Worm (Caenorhabditis elegans) whole organism, early embryonic: ENCODE data around the gene T05B4.12.

Experiments used
- B0310.2 ChIP-seq: sonication (generic microtip); optimal IDR thresholded peaks from 2 replicates; lab custom pipeline; 2016; ENCODE audit warnings: mild to moderate bottlenecking, missing genetic modification characterization, missing compliant biosample characterization
- F13C5.2 ChIP-seq: sonication (generic microtip); optimal IDR thresholded peaks from 2 replicates; lab custom pipeline; 2017; ENCODE audit warnings: mild to moderate bottlenecking, missing genetic modification characterization, inconsistent platforms, missing compliant biosample characterization
- aly-1 ChIP-seq: sonication (generic microtip); optimal IDR thresholded peaks from 2 replicates; lab custom pipeline; 2016; ENCODE audit warnings: missing genetic modification characterization, missing compliant biosample characterization
- ama-1 ChIP-seq: fragments of 150-350 bp; optimal IDR thresholded peaks from 2 replicates; lab custom pipeline; 2014
- ceh-13 ChIP-seq: fragments of 200-800 bp; sonication (Bioruptor generic); optimal IDR thresholded peaks from 2 replicates; lab custom pipeline; 2018; ENCODE audit warnings: mild to moderate bottlenecking, missing genetic modification characterization, missing compliant biosample characterization
- ceh-36 ChIP-seq: sonication (generic microtip); optimal IDR thresholded peaks from 2 replicates; lab custom pipeline; 2016; ENCODE audit warnings: missing genetic modification characterization, inconsistent platforms, missing compliant biosample characterization
- ets-7 ChIP-seq: sonication (generic microtip); optimal IDR thresholded peaks from 2 replicates; lab custom pipeline; 2016; ENCODE audit warnings: missing genotype, missing genetic modification characterization, missing compliant biosample characterization
- flt-1 ChIP-seq: fragments of 200-800 bp; sonication (Bioruptor generic); IDR thresholded peaks from 2 replicates; pipeline ENCODE4 v1.3.6; 2022; ENCODE audit warnings: missing genetic modification characterization, missing compliant biosample characterization
- hmbx-1 ChIP-seq: sonication (generic microtip); optimal IDR thresholded peaks from 2 replicates; lab custom pipeline; 2016; ENCODE audit warnings: mild to moderate bottlenecking, missing genetic modification characterization, missing compliant biosample characterization
- hmg-4 ChIP-seq: fragments of 200-800 bp; sonication (Bioruptor generic); optimal IDR thresholded peaks from 2 replicates; lab custom pipeline; 2018; ENCODE audit warnings: mild to moderate bottlenecking, missing genetic modification characterization, missing compliant biosample characterization
- hnd-1 ChIP-seq: sonication (generic microtip); optimal IDR thresholded peaks from 2 replicates; lab custom pipeline; 2016; ENCODE audit warnings: missing genetic modification characterization, missing compliant biosample characterization
- pes-1 ChIP-seq: fragments of 200-800 bp; sonication (Bioruptor generic); IDR thresholded peaks from 2 replicates; pipeline ENCODE4 v1.3.6; 2022; ENCODE audit warnings: missing genetic modification reagents, missing genetic modification characterization, missing compliant biosample characterization
- scrt-1 ChIP-seq: fragments of 200-800 bp; sonication (Bioruptor generic); IDR thresholded peaks from 2 replicates; pipeline ENCODE4 v1.3.6; 2022; ENCODE audit warnings: missing genetic modification characterization, missing compliant biosample characterization
- sea-1 ChIP-seq: fragments of 200-800 bp; sonication (Bioruptor generic); conservative IDR thresholded peaks from 2 replicates; pipeline ENCODE4 v1.3.6; 2022; ENCODE audit warnings: missing genetic modification characterization, missing compliant biosample characterization
- tbx-11 ChIP-seq: fragments of 200-800 bp; sonication (Bioruptor generic); IDR thresholded peaks from 2 replicates; pipeline ENCODE4 v1.3.6; 2022; ENCODE audit warnings: missing genetic modification characterization, missing compliant biosample characterization
- tbx-37 ChIP-seq: fragments of 200-800 bp; sonication (Bioruptor generic); conservative IDR thresholded peaks from 2 replicates; pipeline ENCODE4 v1.3.6; 2022; ENCODE audit warnings: missing genetic modification reagents, missing genetic modification characterization, missing compliant biosample characterization
- tra-4 ChIP-seq: sonication (generic microtip); optimal IDR thresholded peaks from 2 replicates; lab custom pipeline; 2017; ENCODE audit warnings: missing genetic modification characterization, missing compliant biosample characterization

T05B4.12 gene

DNA sequence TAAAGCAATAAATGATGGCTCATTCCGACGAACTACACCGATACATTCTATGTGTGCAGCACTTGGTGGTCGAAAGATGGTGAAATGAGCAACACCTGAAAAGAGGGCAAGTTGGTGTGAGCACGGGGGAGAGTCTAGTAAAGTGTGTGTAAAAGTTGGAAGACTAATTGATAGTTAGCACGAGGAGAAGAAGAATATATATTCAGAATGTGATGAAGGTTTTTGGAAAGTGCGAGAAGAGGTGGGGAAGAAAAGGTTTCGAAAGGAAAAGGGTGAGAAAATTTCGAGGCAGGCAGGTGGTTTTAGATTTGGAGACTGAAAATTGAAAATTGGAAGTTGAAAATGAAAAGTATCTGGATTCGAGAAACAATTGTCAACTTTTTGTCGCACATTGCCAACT is 26.4 kb upstream of the T05B4.12 start, which contains the start of gene Y45G5AM.6:
Gene Y45G5AM.6, minus strand, starts transcription at position 101 of the 400 bp plus-strand sequence.
- no peak for TF ChIP-seq tra-4 (tag; lab: Kevin White, UChicago)
- TF ChIP-seq tbx-11: no peak
- TF ChIP-seq ceh-13 (GFP tag; lab: Kevin White, UChicago): no peak
- no peak for TF ChIP-seq pes-1
- TF ChIP-seq F13C5.2 (tag; lab: Kevin White, UChicago): no peak
- TF ChIP-seq ama-1 (lab: Kevin White, UChicago): no peak
- TF ChIP-seq aly-1 (tag; lab: Kevin White, UChicago): no peak
- no peak for TF ChIP-seq ets-7
- no peak for TF ChIP-seq hmbx-1 (tag; lab: Kevin White, UChicago)
- no peak for TF ChIP-seq flt-1 (GFP tag; lab: Robert Waterston, UW)
- no peak for TF ChIP-seq ceh-36 (tag; lab: Kevin White, UChicago)
- TF ChIP-seq sea-1 (GFP tag; lab: Robert Waterston, UW): no peak
- TF ChIP-seq scrt-1 (GFP tag; lab: Robert Waterston, UW): no peak
- no peak for TF ChIP-seq hmg-4 (GFP tag; lab: Kevin White, UChicago)
- no peak for TF ChIP-seq hnd-1 (tag; lab: Kevin White, UChicago)
- TF ChIP-seq B0310.2 (tag; lab: Kevin White, UChicago): no peak
- no peak for TF ChIP-seq tbx-37

DNA sequence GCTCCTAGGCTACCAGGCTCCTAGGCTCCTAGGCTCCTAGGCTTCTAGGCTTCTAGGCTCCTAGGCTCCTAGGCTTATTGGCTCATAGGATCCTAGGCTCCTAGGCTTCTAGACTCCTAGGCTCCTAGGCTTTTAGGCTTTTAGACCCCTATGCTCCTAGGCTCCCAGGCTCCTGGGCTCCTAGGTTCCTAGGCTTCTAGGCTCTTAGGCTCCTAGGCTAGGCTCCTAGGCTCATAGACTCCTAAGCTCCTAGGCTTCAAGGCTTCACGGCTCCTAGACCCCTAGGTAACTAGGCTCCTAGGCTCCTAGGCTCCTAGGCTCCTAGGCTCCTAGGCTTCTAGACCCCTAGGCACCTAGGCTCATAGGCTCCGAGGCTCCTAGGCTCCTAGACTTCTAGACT is 25.6 kb upstream of the T05B4.12 start:
- TF ChIP-seq hmg-4 (GFP tag; lab: Kevin White, UChicago) (no peak), sea-1 (GFP tag; lab: Robert Waterston, UW) (no peak), ama-1 (lab: Kevin White, UChicago) (no peak), scrt-1 (GFP tag; lab: Robert Waterston, UW) (no peak), ceh-13 (GFP tag; lab: Kevin White, UChicago) (no peak), tra-4 (tag; lab: Kevin White, UChicago) (no peak), flt-1 (GFP tag; lab: Robert Waterston, UW) (no peak), ceh-36 (tag; lab: Kevin White, UChicago) (no peak), ets-7 (no peak), F13C5.2 (tag; lab: Kevin White, UChicago) (no peak), tbx-11 (no peak), B0310.2 (tag; lab: Kevin White, UChicago) (no peak), hmbx-1 (tag; lab: Kevin White, UChicago) (no peak), pes-1 (no peak; the same call in 1 of the 2 replicates), aly-1 (tag; lab: Kevin White, UChicago) (no peak), tbx-37 (no peak), hnd-1 (tag; lab: Kevin White, UChicago) (no peak)

- TF ChIP-seq aly-1 (tag; lab: Kevin White, UChicago): no peak
- TF ChIP-seq tbx-11: no peak
- TF ChIP-seq flt-1 (GFP tag; lab: Robert Waterston, UW): no peak
- no peak for TF ChIP-seq scrt-1 (GFP tag; lab: Robert Waterston, UW)
- TF ChIP-seq tra-4 (tag; lab: Kevin White, UChicago): no peak
- TF ChIP-seq pes-1: no peak
- no peak for TF ChIP-seq ets-7
- TF ChIP-seq ama-1 (lab: Kevin White, UChicago): no peak
- TF ChIP-seq ceh-36 (tag; lab: Kevin White, UChicago): no peak
- no peak for TF ChIP-seq ceh-13 (GFP tag; lab: Kevin White, UChicago)
- TF ChIP-seq B0310.2 (tag; lab: Kevin White, UChicago): no peak
- no peak for TF ChIP-seq F13C5.2 (tag; lab: Kevin White, UChicago)
- no peak for TF ChIP-seq sea-1 (GFP tag; lab: Robert Waterston, UW)
- TF ChIP-seq hmg-4 (GFP tag; lab: Kevin White, UChicago): no peak
- no peak for TF ChIP-seq hnd-1 (tag; lab: Kevin White, UChicago)
Measured at ce11 chrV:4144205-4144604, 18.4 kb upstream of the T05B4.12 start, which contains the start of gene Y45G5AL.1. TSS of gene Y45G5AL.1 (plus strand) at chrV:4144505.

- TF ChIP-seq ceh-13 (GFP tag; lab: Kevin White, UChicago): no peak
- TF ChIP-seq aly-1 (tag; lab: Kevin White, UChicago): no peak
- TF ChIP-seq sea-1 (GFP tag; lab: Robert Waterston, UW): no peak
- no peak for TF ChIP-seq ets-7
- no peak for TF ChIP-seq ama-1 (lab: Kevin White, UChicago)
- TF ChIP-seq tbx-37: no peak
- no peak for TF ChIP-seq pes-1
- TF ChIP-seq ceh-36 (tag; lab: Kevin White, UChicago): no peak
- no peak for TF ChIP-seq scrt-1 (GFP tag; lab: Robert Waterston, UW)
- no peak for TF ChIP-seq flt-1 (GFP tag; lab: Robert Waterston, UW)
- no peak for TF ChIP-seq tra-4 (tag; lab: Kevin White, UChicago)
- no peak for TF ChIP-seq tbx-11
- TF ChIP-seq F13C5.2 (tag; lab: Kevin White, UChicago): no peak
- TF ChIP-seq B0310.2 (tag; lab: Kevin White, UChicago): no peak
- no peak for TF ChIP-seq hnd-1 (tag; lab: Kevin White, UChicago)
- TF ChIP-seq hmbx-1 (tag; lab: Kevin White, UChicago): no peak
- no peak for TF ChIP-seq hmg-4 (GFP tag; lab: Kevin White, UChicago)
Measured at ce11 chrV:4143034-4143433, 17.2 kb upstream of the T05B4.12 start.

ce11 chrV:4138688-4139087 is 12.9 kb upstream of the T05B4.12 start, which contains the start of gene lgc-29:
TSS of gene lgc-29 (plus strand) at chrV:4138988.
- TF ChIP-seq ets-7 (no peak), tra-4 (tag; lab: Kevin White, UChicago) (no peak), F13C5.2 (tag; lab: Kevin White, UChicago) (no peak), flt-1 (GFP tag; lab: Robert Waterston, UW) (no peak), hnd-1 (tag; lab: Kevin White, UChicago) (no peak), aly-1 (tag; lab: Kevin White, UChicago) (no peak), tbx-11 (no peak), sea-1 (GFP tag; lab: Robert Waterston, UW) (no peak), B0310.2 (tag; lab: Kevin White, UChicago) (no peak), hmg-4 (GFP tag; lab: Kevin White, UChicago) (no peak), ama-1 (lab: Kevin White, UChicago) (no peak), ceh-36 (tag; lab: Kevin White, UChicago) (no peak), pes-1 (no peak), tbx-37 (no peak)

DNA sequence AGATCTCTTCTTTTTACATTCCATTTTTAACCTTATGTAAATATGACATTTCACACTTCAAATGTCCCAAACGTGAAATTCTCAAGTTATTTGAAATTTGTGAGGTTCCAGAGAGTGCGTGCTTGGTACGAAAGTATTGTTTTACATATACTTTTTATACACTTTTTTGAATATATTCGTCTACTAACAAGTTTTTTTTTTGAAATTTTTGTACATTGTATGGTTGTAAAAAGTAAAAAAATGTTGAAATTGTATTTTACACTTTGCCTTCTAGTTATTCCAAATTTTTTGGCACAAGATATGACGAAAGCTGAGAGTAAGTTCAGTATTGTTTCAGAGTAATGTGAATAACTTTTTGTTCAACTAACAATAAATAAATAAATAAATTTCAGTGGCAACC is 8.9 kb upstream of the T05B4.12 start, which contains the start of gene lgc-1:
Gene lgc-1, plus strand, starts transcription at position 301 of the 400 bp plus-strand sequence.
- no peak for TF ChIP-seq ets-7
- no peak for TF ChIP-seq hnd-1 (tag; lab: Kevin White, UChicago)
- no peak for TF ChIP-seq ceh-36 (tag; lab: Kevin White, UChicago)
- no peak for TF ChIP-seq aly-1 (tag; lab: Kevin White, UChicago)
- TF ChIP-seq ceh-13 (GFP tag; lab: Kevin White, UChicago): no peak
- no peak for TF ChIP-seq F13C5.2 (tag; lab: Kevin White, UChicago)
- no peak for TF ChIP-seq ama-1 (lab: Kevin White, UChicago)
- TF ChIP-seq pes-1: no peak
- no peak for TF ChIP-seq B0310.2 (tag; lab: Kevin White, UChicago)
- TF ChIP-seq hmg-4 (GFP tag; lab: Kevin White, UChicago): no peak
- TF ChIP-seq scrt-1 (GFP tag; lab: Robert Waterston, UW): no peak
- no peak for TF ChIP-seq tra-4 (tag; lab: Kevin White, UChicago)
- TF ChIP-seq hmbx-1 (tag; lab: Kevin White, UChicago): no peak
- TF ChIP-seq flt-1 (GFP tag; lab: Robert Waterston, UW): no peak
- no peak for TF ChIP-seq sea-1 (GFP tag; lab: Robert Waterston, UW)
- TF ChIP-seq tbx-37: no peak
- no peak for TF ChIP-seq tbx-11
